Fruit fly (Drosophila melanogaster): ENCODE results near the gene GABA-B-R3.

dm6 chr2L:776236-776635 is 26.5 kb downstream of the GABA-B-R3 start, which contains the start of gene CG13946:
- TF ChIP-seq pan (optimal IDR thresholded peaks at IDR 0.05) (no peak), Rel (GFP tag; optimal IDR thresholded peaks at IDR 0.05) (no peak), Rel (tag; optimal IDR thresholded peaks at IDR 0.05) (no peak), sv (GFP tag; optimal IDR thresholded peaks at IDR 0.05) (no peak), psq (GFP tag; optimal IDR thresholded peaks at IDR 0.05) (no peak), br (GFP tag; optimal IDR thresholded peaks at IDR 0.05) (no peak), usp (GFP tag; optimal IDR thresholded peaks at IDR 0.05) (no peak), brk (GFP tag; optimal IDR thresholded peaks at IDR 0.05) (no peak), fru (GFP tag; optimal IDR thresholded peaks at IDR 0.05) (no peak), Abd-B (GFP tag; optimal IDR thresholded peaks at IDR 0.05) (no peak), foxo (GFP tag; optimal IDR thresholded peaks at IDR 0.05) (no peak)
